Fruit fly (Drosophila melanogaster): ENCODE measurements around the gene B-H2.

The B-H2 gene

DNA sequence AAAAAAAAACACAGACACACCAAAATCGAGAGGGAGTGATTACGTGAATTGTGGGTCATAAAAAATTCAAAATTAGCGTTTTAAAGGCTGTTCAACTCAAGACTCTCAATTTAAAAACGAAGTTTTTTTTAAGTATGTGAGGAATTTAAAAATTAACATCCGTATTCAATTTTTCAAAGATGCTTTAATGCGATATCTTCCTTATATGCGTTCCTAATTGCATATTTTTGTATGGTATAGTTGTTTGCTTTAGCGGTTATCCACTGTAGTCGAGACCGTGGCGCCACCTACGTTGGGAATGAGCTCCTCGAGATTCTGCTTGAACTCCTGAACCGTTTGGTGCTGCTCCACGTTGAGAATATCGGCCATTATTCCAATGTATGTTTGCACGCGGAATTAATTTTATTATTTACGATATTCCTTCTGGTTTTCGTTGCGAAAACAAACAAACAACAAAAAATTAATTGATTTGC, 23.4 kb upstream of the B-H2 start (continued):
- TF ChIP-seq CG3032 (tag; optimal IDR thresholded peaks at IDR 0.05): no peak
- no peak for TF ChIP-seq CG8119 (GFP tag; IDR thresholded peaks at IDR 0.05)
- TF ChIP-seq CG16779 (tag; optimal IDR thresholded peaks at IDR 0.05): no peak
- TF ChIP-seq Hr38 (GFP tag; optimal IDR thresholded peaks at IDR 0.05): no peak
- peak; percentile 52 for TF ChIP-seq esn (GFP tag; optimal IDR thresholded peaks at IDR 0.05)
- TF ChIP-seq fd85E (GFP tag; optimal IDR thresholded peaks at IDR 0.05): no peak
- TF ChIP-seq Lpt (GFP tag; optimal IDR thresholded peaks at IDR 0.05): no peak
- no peak for TF ChIP-seq salr (GFP tag; optimal IDR thresholded peaks at IDR 0.05)
- TF ChIP-seq cyc (GFP tag; optimal IDR thresholded peaks at IDR 0.05): peak; percentile 17
- TF ChIP-seq Hr4 (GFP tag; optimal IDR thresholded peaks at IDR 0.05): no peak
- TF ChIP-seq eg (GFP tag; IDR thresholded peaks at IDR 0.05): no peak
- TF ChIP-seq CG15336 (GFP tag; IDR thresholded peaks at IDR 0.05): no peak
- no peak for TF ChIP-seq CG34406 (GFP tag; optimal IDR thresholded peaks at IDR 0.05)
- TF ChIP-seq OdsH (GFP tag; optimal IDR thresholded peaks at IDR 0.05): no peak
- TF ChIP-seq Eip75B (GFP tag; optimal IDR thresholded peaks at IDR 0.05): no peak
- TF ChIP-seq ss (GFP tag; optimal IDR thresholded peaks at IDR 0.05): no peak
- TF ChIP-seq CG10631 (GFP tag; optimal IDR thresholded peaks at IDR 0.05): no peak
- TF ChIP-seq spab (GFP tag; optimal IDR thresholded peaks at IDR 0.05): no peak
- TF ChIP-seq CG6276 (GFP tag; optimal IDR thresholded peaks at IDR 0.05): no peak
- peak; percentile 3 for TF ChIP-seq achi (GFP tag; optimal IDR thresholded peaks at IDR 0.05)
- no peak for TF ChIP-seq Sox15 (GFP tag; optimal IDR thresholded peaks at IDR 0.05)
- TF ChIP-seq Blimp-1 (GFP tag; optimal IDR thresholded peaks at IDR 0.05): no peak
- no peak for TF ChIP-seq CG11762 (GFP tag; optimal IDR thresholded peaks at IDR 0.05; ENCODE audit: insufficient read depth)
- TF ChIP-seq Sox102F (GFP tag; optimal IDR thresholded peaks at IDR 0.05): no peak
- no peak for TF ChIP-seq Gug (GFP tag; IDR thresholded peaks at IDR 0.05)
- peak; percentile 89 for TF ChIP-seq svp (GFP tag)
- TF ChIP-seq Eip93F (GFP tag; optimal IDR thresholded peaks at IDR 0.05): no peak
- no peak for TF ChIP-seq Ets21C (GFP tag; optimal IDR thresholded peaks at IDR 0.05)
- TF ChIP-seq CG32006 (GFP tag; optimal IDR thresholded peaks at IDR 0.05): no peak
- TF ChIP-seq Eip78C (GFP tag): peak; percentile 77
- no peak for TF ChIP-seq fkh (GFP tag; optimal IDR thresholded peaks at IDR 0.05)
- TF ChIP-seq Met (GFP tag; optimal IDR thresholded peaks at IDR 0.05): peak; percentile 21
- TF ChIP-seq fd59A (GFP tag; optimal IDR thresholded peaks at IDR 0.05): no peak
- TF ChIP-seq pdm3 (GFP tag; optimal IDR thresholded peaks at IDR 0.05): peak; percentile 30
- no peak for TF ChIP-seq CG9139 (GFP tag; optimal IDR thresholded peaks at IDR 0.05)
- no peak for TF ChIP-seq CG6163 (GFP tag; IDR thresholded peaks at IDR 0.05)
- peak; percentile 43 for TF ChIP-seq Hr39 (GFP tag; optimal IDR thresholded peaks at IDR 0.05)
- no peak for TF ChIP-seq vri (GFP tag; optimal IDR thresholded peaks at IDR 0.05)
- TF ChIP-seq CG11902 (GFP tag; optimal IDR thresholded peaks at IDR 0.05): no peak
- TF ChIP-seq dac (GFP tag; optimal IDR thresholded peaks at IDR 0.05): no peak
- no peak for TF ChIP-seq CG8319 (GFP tag; optimal IDR thresholded peaks at IDR 0.05)

DNA sequence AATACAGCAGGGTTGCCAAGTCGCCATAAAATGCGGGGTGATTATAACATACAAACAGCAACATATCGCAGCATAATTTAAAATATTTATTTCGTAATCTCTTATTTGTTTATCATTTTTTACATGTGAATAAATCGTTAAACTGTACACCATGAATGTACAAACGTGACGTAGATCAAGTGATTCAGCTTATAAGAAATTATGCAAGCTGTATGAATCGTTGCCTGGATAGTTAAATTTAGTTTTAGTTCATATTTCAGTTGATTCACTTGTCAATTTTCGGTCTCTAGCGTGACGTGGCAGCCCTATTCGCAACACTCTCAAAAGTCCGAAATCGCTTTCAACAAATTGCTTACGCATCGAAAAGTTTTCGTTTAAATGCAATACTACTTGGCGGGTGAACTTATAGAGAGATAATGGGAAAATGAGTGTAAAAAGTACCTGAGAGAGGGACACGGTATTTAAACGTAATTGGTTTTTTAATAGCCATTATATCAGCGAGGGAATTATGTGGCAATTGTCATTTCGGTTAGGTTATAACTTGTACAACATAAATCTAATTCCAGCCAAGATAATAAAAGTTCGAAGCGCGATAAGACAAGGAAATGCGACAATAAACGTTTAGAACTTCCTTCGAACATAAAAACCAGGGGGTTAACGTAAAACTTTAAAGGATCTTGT, 22.2 kb upstream of the B-H2 start:
- TF ChIP-seq CG4318 (GFP tag; optimal IDR thresholded peaks at IDR 0.05): peak; percentile 27
- no peak for TF ChIP-seq CG9139 (GFP tag; optimal IDR thresholded peaks at IDR 0.05)
- TF ChIP-seq CG32006 (GFP tag; optimal IDR thresholded peaks at IDR 0.05): no peak
- TF ChIP-seq achi (GFP tag; optimal IDR thresholded peaks at IDR 0.05): peak; percentile 56
- TF ChIP-seq CG15336 (GFP tag; IDR thresholded peaks at IDR 0.05): peak; percentile 67
- TF ChIP-seq eg (GFP tag; IDR thresholded peaks at IDR 0.05): no peak; the same call in 2 of the 3 replicates
- peak; percentile 55 for TF ChIP-seq Ets21C (GFP tag; optimal IDR thresholded peaks at IDR 0.05)
- TF ChIP-seq CG16779 (tag; optimal IDR thresholded peaks at IDR 0.05): no peak
- TF ChIP-seq esn (GFP tag; optimal IDR thresholded peaks at IDR 0.05): peak; percentile 80
- peak; percentile 48 for TF ChIP-seq Hr4 (GFP tag; optimal IDR thresholded peaks at IDR 0.05)
- TF ChIP-seq Eip93F (GFP tag; optimal IDR thresholded peaks at IDR 0.05): no peak
- TF ChIP-seq net (GFP tag; optimal IDR thresholded peaks at IDR 0.05): peak; percentile 54
- TF ChIP-seq CG3032 (tag; optimal IDR thresholded peaks at IDR 0.05): peak; percentile 21
- TF ChIP-seq CG8119 (GFP tag; IDR thresholded peaks at IDR 0.05): peak; percentile 62; the same call in 2 of the 3 replicates
- peak; percentile 43 for TF ChIP-seq vri (GFP tag; optimal IDR thresholded peaks at IDR 0.05)
- peak; percentile 67 for TF ChIP-seq acj6 (GFP tag; optimal IDR thresholded peaks at IDR 0.05)
- TF ChIP-seq CG6792 (GFP tag; optimal IDR thresholded peaks at IDR 0.05): peak; percentile 72
- peak; percentile 28 for TF ChIP-seq CG6808 (GFP tag; optimal IDR thresholded peaks at IDR 0.05)
- peak; percentile 35 for TF ChIP-seq CG8319 (GFP tag; optimal IDR thresholded peaks at IDR 0.05)
- peak; percentile 79 for TF ChIP-seq Smox (GFP tag; optimal IDR thresholded peaks at IDR 0.05)
- peak; percentile 62 for TF ChIP-seq CG8632 (GFP tag; optimal IDR thresholded peaks at IDR 0.05)
- peak; percentile 73 for TF ChIP-seq Sox102F (GFP tag; optimal IDR thresholded peaks at IDR 0.05)
- TF ChIP-seq Blimp-1 (GFP tag; optimal IDR thresholded peaks at IDR 0.05): peak; percentile 46
- no peak for TF ChIP-seq spab (GFP tag; optimal IDR thresholded peaks at IDR 0.05)
- peak; percentile 9 for TF ChIP-seq CG6276 (GFP tag; optimal IDR thresholded peaks at IDR 0.05)
- peak; percentile 8 for TF ChIP-seq fd59A (GFP tag; optimal IDR thresholded peaks at IDR 0.05)
- peak; percentile 91 for TF ChIP-seq Eip78C (GFP tag)

Measured in whole organism, prepupa.